Worm (Caenorhabditis elegans) whole organism, mixed stage, embryonic: ENCODE data around the gene mltn-8.

Source experiments
- lin-13 ChIP-seq: fragments of 150-350 bp; optimal IDR thresholded peaks from 2 replicates; lab custom pipeline; 2014; ENCODE audit warnings: missing biosample characterization, missing genetic modification characterization
- unc-62 ChIP-seq: fragments of 150-350 bp; optimal IDR thresholded peaks from 2 replicates; lab custom pipeline; 2014; ENCODE audit warnings: missing biosample characterization, missing genetic modification reagents, missing genetic modification characterization
- ztf-11 ChIP-seq: fragments of 150-350 bp; optimal IDR thresholded peaks from 2 replicates; lab custom pipeline; 2014; ENCODE audit warnings: missing biosample characterization, missing genetic modification characterization

DNA sequence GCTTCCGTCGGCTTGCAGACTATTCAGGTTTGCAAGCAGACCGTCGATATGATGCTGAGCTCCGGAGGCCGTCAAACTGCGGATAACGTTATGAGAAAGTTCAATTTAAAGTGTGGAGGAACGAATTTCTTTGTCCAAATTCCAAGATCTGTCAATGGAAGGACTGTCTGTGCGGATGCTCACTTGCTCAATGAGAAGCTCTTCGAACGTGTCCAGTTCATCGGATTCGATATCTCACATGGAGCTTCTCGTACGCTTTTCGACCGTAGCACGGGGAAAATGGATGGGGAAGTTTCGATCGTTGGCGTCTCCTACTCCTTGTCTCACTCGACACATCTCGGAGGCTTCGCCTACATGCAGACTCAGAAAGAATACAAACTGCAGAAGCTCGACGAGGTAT is 34.1 kb downstream of the mltn-8 start:
- TF ChIP-seq lin-13 (tag; lab: Kevin White, UChicago), result no peak
- no peak for TF ChIP-seq unc-62 (GFP tag; lab: Kevin White, UChicago)
- no peak for TF ChIP-seq ztf-11 (tag; lab: Kevin White, UChicago)
